Worm (Caenorhabditis elegans) whole organism, late embryonic: ENCODE results near the gene spas-1.

Experiments
- K09A11.1 ChIP-seq: sonication (generic microtip); optimal IDR thresholded peaks from 2 replicates; lab custom pipeline; 2017; ENCODE audit warnings: antibody characterized with exemption, mild to moderate bottlenecking, missing genetic modification characterization, missing compliant biosample characterization; ENCODE audit not compliant: insufficient read depth
- Y22D7AL.16 ChIP-seq: sonication (generic microtip); optimal IDR thresholded peaks from 2 replicates; lab custom pipeline; 2016; ENCODE audit warnings: missing genetic modification characterization, missing compliant biosample characterization
- ceh-14 ChIP-seq: sonication (generic microtip); optimal IDR thresholded peaks from 2 replicates; lab custom pipeline; 2016; ENCODE audit warnings: missing genotype, missing genetic modification characterization, missing compliant biosample characterization
- ceh-18 ChIP-seq: sonication (generic microtip); optimal IDR thresholded peaks from 2 replicates; lab custom pipeline; 2016; ENCODE audit warnings: missing genetic modification characterization, missing compliant biosample characterization
- ceh-22 ChIP-seq: sonication (generic microtip); optimal IDR thresholded peaks from 2 replicates; lab custom pipeline; 2017; ENCODE audit warnings: missing biosample characterization, missing genetic modification characterization
- ceh-24 ChIP-seq: sonication (generic microtip); optimal IDR thresholded peaks from 2 replicates; lab custom pipeline; 2016; ENCODE audit warnings: mild to moderate bottlenecking, missing genetic modification characterization, missing compliant biosample characterization
- ceh-31 ChIP-seq: sonication (generic microtip); optimal IDR thresholded peaks from 2 replicates; lab custom pipeline; 2016; ENCODE audit warnings: missing genetic modification characterization, missing compliant biosample characterization
- ceh-34 ChIP-seq: sonication (generic microtip); optimal IDR thresholded peaks from 2 replicates; lab custom pipeline; 2016; ENCODE audit warnings: mild to moderate bottlenecking, missing genetic modification characterization, missing compliant biosample characterization
- ceh-6 ChIP-seq: fragments of 200-800 bp; sonication (Bioruptor generic); optimal IDR thresholded peaks from 2 replicates; lab custom pipeline; 2018; ENCODE audit warnings: mild to moderate bottlenecking, missing genetic modification characterization, missing compliant biosample characterization
- dmd-4 ChIP-seq: sonication (generic microtip); optimal IDR thresholded peaks from 2 replicates; lab custom pipeline; 2016; ENCODE audit warnings: borderline replicate concordance, missing genetic modification characterization, missing compliant biosample characterization
- dve-1 ChIP-seq: sonication (generic microtip); optimal IDR thresholded peaks from 2 replicates; lab custom pipeline; 2017; ENCODE audit warnings: antibody characterized with exemption, mild to moderate bottlenecking, missing genetic modification characterization, missing compliant biosample characterization
- elt-2 ChIP-seq: sonication (generic microtip); optimal IDR thresholded peaks from 2 replicates; lab custom pipeline; 2016; ENCODE audit warnings: missing genetic modification reagents, missing genetic modification characterization, missing compliant biosample characterization
- elt-4 ChIP-seq: sonication (generic microtip); optimal IDR thresholded peaks from 2 replicates; lab custom pipeline; 2016; ENCODE audit warnings: missing genetic modification characterization, missing compliant biosample characterization
- gmeb-2 ChIP-seq: sonication (generic microtip); optimal IDR thresholded peaks from 2 replicates; lab custom pipeline; 2016; ENCODE audit warnings: missing genetic modification characterization, inconsistent platforms, missing compliant biosample characterization
- hlh-13 ChIP-seq: fragments of 200-800 bp; sonication (Bioruptor generic); optimal IDR thresholded peaks from 2 replicates; lab custom pipeline; 2018; ENCODE audit warnings: mild to moderate bottlenecking, missing genetic modification characterization, missing compliant biosample characterization
- hlh-6 ChIP-seq: sonication (generic microtip); optimal IDR thresholded peaks from 2 replicates; lab custom pipeline; 2016; ENCODE audit warnings: missing genotype, missing genetic modification characterization, missing compliant biosample characterization
- hlh-8 ChIP-seq: sonication (generic microtip); optimal IDR thresholded peaks from 2 replicates; lab custom pipeline; 2016; ENCODE audit warnings: missing genotype, missing genetic modification characterization, missing compliant biosample characterization
- lim-6 ChIP-seq: sonication (generic microtip); optimal IDR thresholded peaks from 2 replicates; lab custom pipeline; 2016; ENCODE audit warnings: missing genetic modification characterization, missing compliant biosample characterization
- lin-11 ChIP-seq: fragments of 200-800 bp; sonication (Bioruptor generic); optimal IDR thresholded peaks from 2 replicates; lab custom pipeline; 2018; ENCODE audit warnings: mild to moderate bottlenecking, missing genetic modification characterization, missing compliant biosample characterization
- nfya-1 ChIP-seq: sonication (generic microtip); optimal IDR thresholded peaks from 2 replicates; lab custom pipeline; 2017; ENCODE audit warnings: missing genetic modification characterization, mild to moderate bottlenecking, missing compliant biosample characterization, antibody characterized with exemption, moderate library complexity
- nhr-232 ChIP-seq: sonication (generic microtip); optimal IDR thresholded peaks from 2 replicates; lab custom pipeline; 2016; ENCODE audit warnings: missing genetic modification characterization, missing compliant biosample characterization
- pag-3 ChIP-seq: sonication (generic microtip); optimal IDR thresholded peaks from 2 replicates; lab custom pipeline; 2016; ENCODE audit warnings: missing compliant biosample characterization, missing genetic modification characterization, borderline replicate concordance
- ref-2 ChIP-seq: sonication (generic microtip); optimal IDR thresholded peaks from 2 replicates; lab custom pipeline; 2016; ENCODE audit warnings: missing genetic modification characterization, missing compliant biosample characterization
- sox-4 ChIP-seq: sonication (generic microtip); optimal IDR thresholded peaks from 2 replicates; lab custom pipeline; 2017; ENCODE audit warnings: mild to moderate bottlenecking, missing genetic modification characterization, inconsistent platforms, missing compliant biosample characterization
- syd-9 ChIP-seq: sonication (generic microtip); optimal IDR thresholded peaks from 2 replicates; lab custom pipeline; 2016; ENCODE audit warnings: mild to moderate bottlenecking, missing genetic modification characterization, moderate library complexity, missing compliant biosample characterization
- tbx-2 ChIP-seq: sonication (generic microtip); optimal IDR thresholded peaks from 2 replicates; lab custom pipeline; 2016; ENCODE audit warnings: missing genetic modification characterization, missing compliant biosample characterization
- tbx-7 ChIP-seq: sonication (generic microtip); optimal IDR thresholded peaks from 2 replicates; lab custom pipeline; 2016; ENCODE audit warnings: missing genotype, missing genetic modification characterization, missing compliant biosample characterization
- unc-3 ChIP-seq, 2 experiments: fragments of 200-800 bp in 1 of 2; sonication (Bioruptor generic) in 1 of 2; sonication (generic microtip) in 1 of 2; conservative IDR thresholded peaks in 1 of 2; optimal IDR thresholded peaks in 1 of 2; 2 replicates each; pipeline versions ENCODE4 v1.3.6 to Lab custom; 2016 to 2022; ENCODE audit warnings: missing compliant biosample characterization in 2 of 2, missing genetic modification characterization in 2 of 2, missing genetic modification reagents in 1 of 2
- unc-42 ChIP-seq: sonication (generic microtip); optimal IDR thresholded peaks from 2 replicates; lab custom pipeline; 2016; ENCODE audit warnings: missing genotype, missing genetic modification characterization, missing compliant biosample characterization
- unc-55 ChIP-seq: sonication (generic microtip); optimal IDR thresholded peaks from 2 replicates; lab custom pipeline; 2017; ENCODE audit warnings: missing biosample characterization, missing genetic modification reagents, missing genetic modification characterization
- zip-5 ChIP-seq: sonication (generic microtip); optimal IDR thresholded peaks from 2 replicates; lab custom pipeline; 2016; ENCODE audit warnings: missing genetic modification characterization, missing compliant biosample characterization

Gene spas-1

ce11 chrV:9217158-9217557 lies 41.6 kb downstream of the spas-1 start, which contains the start of gene pacs-1:
Gene pacs-1 (minus strand): TSS chrV:9217258.
- TF ChIP-seq pag-3 (no peak), ceh-34 (tag; lab: Kevin White, UChicago) (no peak), hlh-6 (tag; lab: Kevin White, UChicago) (no peak), nhr-232 (tag; lab: Kevin White, UChicago) (no peak), dmd-4 (tag; lab: Kevin White, UChicago) (no peak), ceh-22 (tag; lab: Kevin White, UChicago) (no peak), hlh-8 (no peak), ceh-31 (tag; lab: Kevin White, UChicago) (no peak), tbx-7 (tag; lab: Kevin White, UChicago) (no peak), dve-1 (tag; lab: Kevin White, UChicago) (no peak), ceh-24 (tag; lab: Kevin White, UChicago) (no peak), unc-3 (GFP tag; conservative IDR thresholded peaks at IDR 0.05; lab: Robert Waterston, UW) (no peak), unc-3 (tag; optimal IDR thresholded peaks at IDR 0.05; lab: Kevin White, UChicago) (no peak), elt-4 (tag; lab: Kevin White, UChicago) (no peak), lim-6 (no peak)

ce11 chrV:9218214-9218613 lies 42.6 kb downstream of the spas-1 start:
- TF ChIP-seq unc-55 (GFP tag; lab: Kevin White, UChicago) (peak; percentile 39), zip-5 (tag; lab: Kevin White, UChicago) (no peak), gmeb-2 (tag; lab: Kevin White, UChicago) (no peak), lin-11 (no peak)

DNA sequence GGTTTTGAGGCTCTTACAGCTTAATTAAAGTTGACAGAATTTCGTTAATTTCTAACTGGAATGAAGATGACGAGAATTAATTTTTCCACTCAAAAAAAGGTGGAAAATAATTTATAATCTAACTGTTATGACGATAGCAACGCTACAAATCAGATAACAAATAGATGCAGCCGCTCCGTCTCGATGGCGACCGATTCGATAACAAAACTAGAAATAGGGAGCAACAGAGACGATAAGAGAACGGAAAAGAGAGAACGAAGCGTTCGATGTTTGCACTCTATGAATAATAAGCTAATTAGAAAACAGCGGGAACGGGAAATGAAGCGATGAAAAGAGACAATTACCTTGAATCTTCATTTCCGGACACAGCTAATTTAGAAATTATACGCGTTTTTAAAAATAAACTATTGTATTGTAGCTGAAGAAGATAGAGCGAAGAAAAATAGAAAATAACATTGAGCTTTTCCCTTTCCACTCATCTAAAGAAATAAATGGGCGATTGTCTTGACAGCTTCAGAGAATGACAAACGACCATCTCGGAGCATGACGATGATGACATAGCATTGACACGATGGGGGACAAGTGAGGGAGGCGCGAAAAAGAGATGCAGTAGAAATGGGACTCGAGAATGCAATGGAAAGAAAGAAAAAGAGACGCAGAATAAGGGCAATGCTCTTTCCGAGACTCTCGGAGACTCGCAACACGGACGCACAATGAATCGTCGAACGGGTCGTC lies 43.2 kb downstream of the spas-1 start:
- TF ChIP-seq K09A11.1 (tag; lab: Kevin White, UChicago) (no peak), hlh-13 (GFP tag; lab: Kevin White, UChicago) (no peak), Y22D7AL.16 (tag; lab: Kevin White, UChicago) (no peak), ceh-18 (peak; percentile 19), syd-9 (tag; lab: Kevin White, UChicago) (peak; percentile 45), ceh-34 (tag; lab: Kevin White, UChicago) (no peak), hlh-6 (tag; lab: Kevin White, UChicago) (no peak), tbx-2 (tag; lab: Kevin White, UChicago) (peak; percentile 35), gmeb-2 (tag; lab: Kevin White, UChicago) (no peak), nfya-1 (tag; lab: Kevin White, UChicago) (peak; percentile 31), ceh-14 (tag; lab: Kevin White, UChicago) (peak; percentile 23), ref-2 (tag; lab: Kevin White, UChicago) (no peak), pag-3 (peak; percentile 33), unc-55 (GFP tag; lab: Kevin White, UChicago) (peak; percentile 88), sox-4 (tag; lab: Kevin White, UChicago) (no peak), elt-2 (peak; percentile 57), ceh-31 (tag; lab: Kevin White, UChicago) (peak; percentile 46)

DNA sequence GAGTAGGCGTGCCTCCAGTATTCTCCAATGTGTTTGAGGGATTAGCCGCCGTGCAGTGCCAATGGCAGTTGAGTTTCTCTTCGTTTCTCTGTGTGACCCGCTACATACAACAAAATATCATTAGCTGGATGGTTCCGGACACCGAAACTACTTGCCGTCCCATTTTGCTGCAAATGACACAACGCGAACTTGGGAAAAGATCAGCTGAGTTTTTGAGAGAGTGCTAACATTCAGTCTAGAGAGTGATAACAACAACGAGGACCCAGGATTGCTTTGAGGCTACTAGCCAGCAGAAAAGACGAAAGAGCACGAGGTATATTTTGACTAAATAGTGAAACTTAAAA lies 43.8 kb downstream of the spas-1 start:
- TF ChIP-seq ceh-6 (peak; percentile 1), ceh-22 (tag; lab: Kevin White, UChicago) (no peak)

DNA sequence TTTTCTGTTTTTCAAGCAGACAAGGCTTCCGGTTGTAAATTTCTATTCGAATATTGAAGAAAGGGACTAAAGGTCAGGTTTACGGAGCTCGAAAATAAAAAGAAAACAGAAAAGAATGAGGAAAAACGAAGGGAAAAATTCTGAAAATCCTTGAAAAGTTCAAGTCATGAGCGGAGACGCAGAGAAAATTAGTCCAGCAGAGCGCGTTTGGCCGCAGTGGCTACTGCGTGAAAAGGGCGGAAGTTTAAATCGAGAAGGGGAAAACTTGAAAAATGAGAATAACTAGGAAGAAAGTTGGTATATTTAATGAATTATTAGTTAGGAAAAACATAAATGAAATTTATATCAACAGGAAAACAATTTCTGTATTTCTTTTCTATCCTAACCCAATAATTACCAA lies 44.9 kb downstream of the spas-1 start:
- TF ChIP-seq ceh-31 (tag; lab: Kevin White, UChicago) (peak; percentile 24), unc-42 (tag; lab: Kevin White, UChicago) (peak; percentile 56), nfya-1 (tag; lab: Kevin White, UChicago) (peak; percentile 29), elt-2 (peak; percentile 15), ceh-22 (tag; lab: Kevin White, UChicago) (no peak)
